Fruit fly (Drosophila melanogaster): ENCODE results near the gene Sfp24Bb.

dm6 chr2L:3694920-3695319 lies 25.3 kb upstream of the Sfp24Bb start, which contains the start of gene CG43165:
- TF ChIP-seq CG13424 (tag; optimal IDR thresholded peaks at IDR 0.05) (no peak), grau (tag; optimal IDR thresholded peaks at IDR 0.05) (no peak), fd3F (GFP tag; optimal IDR thresholded peaks at IDR 0.05) (no peak), CG14014 (GFP tag; IDR thresholded peaks at IDR 0.05) (no peak), Stat92E (GFP tag; optimal IDR thresholded peaks at IDR 0.05) (no peak), Hmx (GFP tag; optimal IDR thresholded peaks at IDR 0.05) (no peak), salm (tag; optimal IDR thresholded peaks at IDR 0.05) (no peak)

All from whole organism, embryonic.